Worm (Caenorhabditis elegans) whole organism, young adult: ENCODE measurements around the gene C03B1.10.

Source experiments
- B0035.1 ChIP-seq: sonication (generic microtip); optimal IDR thresholded peaks from 2 replicates; lab custom pipeline; 2016; ENCODE audit warnings: missing genetic modification characterization, mild to moderate bottlenecking, missing compliant biosample characterization, missing genotype, missing genetic modification reagents
- D2030.7 ChIP-seq: fragments of 200-800 bp; sonication (Bioruptor generic); IDR thresholded peaks from 2 replicates; pipeline ENCODE4 v1.3.6; 2022; ENCODE audit warnings: missing genetic modification reagents, missing genetic modification characterization, missing compliant biosample characterization
- F10E7.11 ChIP-seq: sonication (generic microtip); optimal IDR thresholded peaks from 2 replicates; lab custom pipeline; 2017; ENCODE audit warnings: mild to moderate bottlenecking, missing genetic modification characterization, moderate library complexity, missing compliant biosample characterization
- F22D6.2 ChIP-seq: sonication (generic microtip); optimal IDR thresholded peaks from 2 replicates; lab custom pipeline; 2016; ENCODE audit warnings: mild to moderate bottlenecking, missing genetic modification characterization, missing compliant biosample characterization
- F23B12.7 ChIP-seq: sonication (generic microtip); optimal IDR thresholded peaks from 2 replicates; lab custom pipeline; 2017; ENCODE audit warnings: missing genetic modification characterization, mild to moderate bottlenecking, missing compliant biosample characterization, antibody characterized with exemption, moderate library complexity; ENCODE audit not compliant: insufficient read depth
- F33H1.4 ChIP-seq: fragments of 200-800 bp; sonication (Bioruptor generic); IDR thresholded peaks from 2 replicates; pipeline ENCODE4 v1.3.6; 2022; ENCODE audit warnings: missing genetic modification reagents, missing genetic modification characterization, missing compliant biosample characterization
- T26A5.8 ChIP-seq: sonication (generic microtip); optimal IDR thresholded peaks from 2 replicates; lab custom pipeline; 2016; ENCODE audit warnings: missing genetic modification characterization, missing compliant biosample characterization
- Y67H2A.10 ChIP-seq: fragments of 200-800 bp; sonication (Bioruptor generic); conservative IDR thresholded peaks from 2 replicates; pipeline ENCODE4 v1.3.6; 2022; ENCODE audit warnings: missing genetic modification reagents, missing genetic modification characterization, missing compliant biosample characterization
- Y79H2A.3 ChIP-seq: fragments of 200-800 bp; sonication (Bioruptor generic); conservative IDR thresholded peaks from 2 replicates; pipeline ENCODE4 v1.3.6; 2022; ENCODE audit warnings: missing genetic modification reagents, missing genetic modification characterization, missing compliant biosample characterization
- ama-1 ChIP-seq, 3 experiments: fragments of 150-350 bp in 1 of 3; sonication (generic microtip) in 2 of 3; optimal IDR thresholded peaks; 2 replicates each; lab custom pipeline; 2014 to 2018; ENCODE audit warnings: missing biosample characterization in 2 of 3, missing genetic modification characterization in 2 of 3, missing genetic modification reagents in 2 of 3
- ccch-3 ChIP-seq: fragments of 200-800 bp; sonication (Bioruptor generic); optimal IDR thresholded peaks from 2 replicates; lab custom pipeline; 2018; ENCODE audit warnings: mild to moderate bottlenecking, missing genetic modification characterization, missing compliant biosample characterization
- cebp-2 ChIP-seq: fragments of 200-800 bp; sonication (Bioruptor generic); IDR thresholded peaks from 2 replicates; pipeline ENCODE4 v1.3.6; 2022; ENCODE audit warnings: missing genetic modification characterization, missing compliant biosample characterization
- ceh-27 ChIP-seq: fragments of 200-800 bp; sonication (Bioruptor generic); optimal IDR thresholded peaks from 2 replicates; lab custom pipeline; 2018; ENCODE audit warnings: mild to moderate bottlenecking, missing genetic modification characterization, moderate library complexity, missing compliant biosample characterization
- dpff-1 ChIP-seq: sonication (generic microtip); optimal IDR thresholded peaks from 2 replicates; lab custom pipeline; 2017; ENCODE audit warnings: mild to moderate bottlenecking, missing genetic modification characterization, missing compliant biosample characterization
- dpl-1 ChIP-seq: fragments of 150-350 bp; optimal IDR thresholded peaks from 2 replicates; lab custom pipeline; 2014; ENCODE audit warnings: missing biosample characterization, missing genetic modification reagents, missing genetic modification characterization
- efl-1 ChIP-seq: fragments of 150-350 bp; optimal IDR thresholded peaks from 2 replicates; lab custom pipeline; 2014; ENCODE audit warnings: missing biosample characterization, missing genetic modification reagents, missing genetic modification characterization
- egl-18 ChIP-seq: fragments of 200-800 bp; sonication (Bioruptor generic); IDR thresholded peaks from 2 replicates; pipeline ENCODE4 v1.3.6; 2022; ENCODE audit warnings: missing genetic modification reagents, missing genetic modification characterization, missing compliant biosample characterization
- egrh-3 ChIP-seq: fragments of 200-800 bp; sonication (Bioruptor generic); IDR thresholded peaks from 2 replicates; pipeline ENCODE4 v1.3.6; 2022; ENCODE audit warnings: missing genetic modification reagents, missing genetic modification characterization, missing compliant biosample characterization
- ekl-4 ChIP-seq: fragments of 200-800 bp; sonication (Bioruptor generic); IDR thresholded peaks from 2 replicates; pipeline ENCODE4 v1.3.6; 2022; ENCODE audit warnings: missing genetic modification reagents, missing genetic modification characterization, missing compliant biosample characterization
- gei-17 ChIP-seq: fragments of 200-800 bp; sonication (Bioruptor generic); optimal IDR thresholded peaks from 2 replicates; lab custom pipeline; 2018; ENCODE audit warnings: mild to moderate bottlenecking, missing genetic modification characterization, missing compliant biosample characterization
- hlh-26 ChIP-seq: fragments of 200-800 bp; sonication (Bioruptor generic); conservative IDR thresholded peaks from 2 replicates; pipeline ENCODE4 v1.3.6; 2022; ENCODE audit warnings: missing genetic modification reagents, missing genetic modification characterization, missing compliant biosample characterization
- hmg-1.2 ChIP-seq: fragments of 200-800 bp; sonication (Bioruptor generic); IDR thresholded peaks from 2 replicates; pipeline ENCODE4 v1.3.6; 2022; ENCODE audit warnings: missing genetic modification reagents, missing genetic modification characterization, missing compliant biosample characterization
- let-607 ChIP-seq, 2 experiments: fragments of 200-800 bp in 1 of 2; sonication (Bioruptor generic) in 1 of 2; sonication (generic microtip) in 1 of 2; optimal IDR thresholded peaks; 2 replicates each; lab custom pipeline; 2016 to 2018; ENCODE audit warnings: mild to moderate bottlenecking in 2 of 2, missing compliant biosample characterization in 2 of 2, missing genetic modification characterization in 2 of 2, moderate library complexity in 2 of 2, missing genotype in 1 of 2
- lin-40 ChIP-seq: sonication (generic microtip); optimal IDR thresholded peaks from 2 replicates; lab custom pipeline; 2016; ENCODE audit warnings: missing genetic modification characterization, mild to moderate bottlenecking, missing compliant biosample characterization, missing genotype, missing genetic modification reagents
- mcd-1 ChIP-seq: fragments of 200-800 bp; sonication (Bioruptor generic); IDR thresholded peaks from 2 replicates; pipeline ENCODE4 v1.3.6; 2022; ENCODE audit warnings: missing genetic modification reagents, missing genetic modification characterization, missing compliant biosample characterization
- nfya-1 ChIP-seq: sonication (generic microtip); optimal IDR thresholded peaks from 2 replicates; lab custom pipeline; 2017; ENCODE audit warnings: antibody characterized with exemption, missing compliant biosample characterization, missing genetic modification characterization, borderline replicate concordance; ENCODE audit not compliant: insufficient read depth
- nhr-80 ChIP-seq: sonication (generic microtip); optimal IDR thresholded peaks from 2 replicates; lab custom pipeline; 2016; ENCODE audit warnings: missing genetic modification characterization, missing compliant biosample characterization
- repo-1 ChIP-seq: sonication (generic microtip); optimal IDR thresholded peaks from 2 replicates; lab custom pipeline; 2017; ENCODE audit warnings: mild to moderate bottlenecking, missing genetic modification characterization, missing compliant biosample characterization
- sea-2 ChIP-seq: fragments of 200-800 bp; sonication (Bioruptor generic); IDR thresholded peaks from 2 replicates; pipeline ENCODE4 v1.3.6; 2022; ENCODE audit warnings: missing genetic modification characterization, missing compliant biosample characterization
- tbp1 ChIP-seq: fragments of 200-800 bp; sonication (Bioruptor generic); optimal IDR thresholded peaks from 2 replicates; lab custom pipeline; 2018; ENCODE audit warnings: mild to moderate bottlenecking, missing genetic modification characterization, missing compliant biosample characterization
- xnd-1 ChIP-seq: sonication (generic microtip); optimal IDR thresholded peaks from 2 replicates; lab custom pipeline; 2016; ENCODE audit warnings: missing genotype, missing genetic modification reagents, missing genetic modification characterization, missing compliant biosample characterization
- ztf-3 ChIP-seq: fragments of 200-800 bp; sonication (Bioruptor generic); optimal IDR thresholded peaks from 2 replicates; lab custom pipeline; 2018; ENCODE audit warnings: mild to moderate bottlenecking, missing genetic modification characterization, missing compliant biosample characterization

The C03B1.10 gene

DNA sequence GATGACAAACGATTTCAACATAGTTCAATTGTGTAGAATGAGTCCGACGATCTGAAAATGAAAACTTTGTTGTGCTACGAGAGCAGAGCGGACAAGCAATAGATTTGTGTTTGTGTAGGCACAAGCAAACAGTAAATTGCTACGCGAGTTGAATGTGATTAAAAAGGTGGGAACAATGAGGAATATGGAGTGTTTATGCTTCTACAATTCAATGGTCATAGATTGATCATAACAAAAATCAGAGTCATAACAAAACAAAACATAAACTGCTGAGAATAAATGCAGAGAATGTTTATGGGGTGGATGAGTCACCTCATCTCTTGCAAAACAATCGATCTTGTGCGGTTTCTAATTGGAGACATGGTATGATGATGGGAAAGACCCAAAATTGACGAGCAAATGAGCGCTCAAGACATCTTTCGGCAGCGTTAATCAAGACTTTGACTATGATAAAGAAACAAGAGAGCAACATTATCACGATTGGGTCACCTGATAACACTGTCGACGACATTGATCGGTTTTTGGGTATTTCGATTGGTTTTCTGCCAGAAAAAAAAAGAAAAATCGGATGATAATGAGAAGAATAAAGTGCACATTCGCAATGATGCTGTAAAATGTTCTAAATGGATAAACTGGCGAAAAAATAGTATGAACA is 20.1 kb upstream of the C03B1.10 start, which contains the start of gene lmp-1:
Gene lmp-1, minus strand, starts transcription at position 51 of the 655 bp plus-strand sequence.
- TF ChIP-seq sea-2 (no peak), ceh-27 (GFP tag; lab: Kevin White, UChicago) (no peak), cebp-2 (no peak), nhr-80 (tag; lab: Kevin White, UChicago) (peak; percentile 27), ama-1 (optimal IDR thresholded peaks at IDR 0.05; lab: Kevin White, UChicago) (peak; percentile 74), ama-1 (GFP tag; optimal IDR thresholded peaks at IDR 0.05; lab: Kevin White, UChicago) (no peak)

ce11 chrX:6374451-6374850 is 16.8 kb upstream of the C03B1.10 start, which contains the start of gene C03B1.1:
Gene C03B1.1 (plus strand): TSS chrX:6374751.
- no peak for TF ChIP-seq egrh-3
- no peak for TF ChIP-seq gei-17 (GFP tag; lab: Kevin White, UChicago)
- TF ChIP-seq T26A5.8: no peak
- TF ChIP-seq ccch-3 (GFP tag; lab: Kevin White, UChicago): no peak
- no peak for TF ChIP-seq B0035.1 (tag; lab: Kevin White, UChicago)
- no peak for TF ChIP-seq dpff-1 (tag; lab: Kevin White, UChicago)
- TF ChIP-seq ztf-3 (GFP tag; lab: Kevin White, UChicago): no peak
- TF ChIP-seq Y79H2A.3 (GFP tag; lab: Robert Waterston, UW): no peak
- no peak for TF ChIP-seq Y67H2A.10
- TF ChIP-seq tbp1: no peak
- TF ChIP-seq F22D6.2 (tag; lab: Kevin White, UChicago): no peak
- no peak for TF ChIP-seq nfya-1 (tag; lab: Kevin White, UChicago)
- TF ChIP-seq ama-1 (optimal IDR thresholded peaks at IDR 0.05; lab: Kevin White, UChicago): no peak
- no peak for TF ChIP-seq ama-1 (GFP tag; optimal IDR thresholded peaks at IDR 0.05; lab: Kevin White, UChicago)
- no peak for TF ChIP-seq F23B12.7 (tag; lab: Kevin White, UChicago)
- TF ChIP-seq F33H1.4 (GFP tag; lab: Robert Waterston, UW): no peak
- no peak for TF ChIP-seq repo-1
- TF ChIP-seq mcd-1 (GFP tag; lab: Robert Waterston, UW): no peak
- TF ChIP-seq xnd-1 (tag; lab: Kevin White, UChicago): no peak
- no peak for TF ChIP-seq ekl-4 (GFP tag; lab: Robert Waterston, UW)
- TF ChIP-seq, all 124 proteins: peak for 0

- TF ChIP-seq F10E7.11 (tag; lab: Kevin White, UChicago): no peak
- TF ChIP-seq ama-1 (optimal IDR thresholded peaks at IDR 0.05; lab: Kevin White, UChicago): no peak
- no peak for TF ChIP-seq ama-1 (GFP tag; optimal IDR thresholded peaks at IDR 0.05; lab: Kevin White, UChicago)
- no peak for TF ChIP-seq hmg-1.2 (GFP tag; lab: Robert Waterston, UW)
- no peak for TF ChIP-seq ccch-3 (GFP tag; lab: Kevin White, UChicago)
- no peak for TF ChIP-seq ceh-27 (GFP tag; lab: Kevin White, UChicago)
- TF ChIP-seq hlh-26: no peak
- TF ChIP-seq lin-40 (tag; lab: Kevin White, UChicago): no peak
- no peak for TF ChIP-seq egl-18 (GFP tag; lab: Robert Waterston, UW)
- no peak for TF ChIP-seq let-607 (tag; optimal IDR thresholded peaks at IDR 0.05; lab: Kevin White, UChicago)
- TF ChIP-seq cebp-2: no peak
- no peak for TF ChIP-seq dpl-1 (GFP tag; lab: Kevin White, UChicago)
- no peak for TF ChIP-seq egrh-3
- no peak for TF ChIP-seq D2030.7 (GFP tag; lab: Robert Waterston, UW)
- TF ChIP-seq efl-1: no peak
Measured at ce11 chrX:6373348-6373747, 15.7 kb upstream of the C03B1.10 start, which contains the start of gene C03B1.17. Gene C03B1.17 (plus strand): TSS chrX:6373648.
